Worm (Caenorhabditis elegans) whole organism, young adult: Measurements from ENCODE around the gene C01G6.3.

Experiments used
- C06A6.2 ChIP-seq: fragments of 200-800 bp; sonication (Bioruptor generic); conservative IDR thresholded peaks from 2 replicates; pipeline ENCODE4 v1.3.6; 2022; ENCODE audit warnings: missing genetic modification characterization, missing compliant biosample characterization
- F55B11.4 ChIP-seq: sonication (generic microtip); optimal IDR thresholded peaks from 2 replicates; lab custom pipeline; 2016; ENCODE audit warnings: missing compliant biosample characterization, missing genetic modification characterization, borderline replicate concordance; ENCODE audit not compliant: insufficient read depth
- T26A5.8 ChIP-seq: sonication (generic microtip); optimal IDR thresholded peaks from 2 replicates; lab custom pipeline; 2016; ENCODE audit warnings: missing genetic modification characterization, missing compliant biosample characterization
- ama-1 ChIP-seq, 3 experiments: fragments of 150-350 bp in 1 of 3; sonication (generic microtip) in 2 of 3; optimal IDR thresholded peaks; 2 replicates each; lab custom pipeline; 2014 to 2018; ENCODE audit warnings: missing biosample characterization in 2 of 3, missing genetic modification characterization in 2 of 3, missing genetic modification reagents in 2 of 3
- attf-5 ChIP-seq: fragments of 200-800 bp; sonication (Bioruptor generic); optimal IDR thresholded peaks from 2 replicates; lab custom pipeline; 2018; ENCODE audit warnings: mild to moderate bottlenecking, missing genetic modification characterization, missing compliant biosample characterization
- ceh-79 ChIP-seq: sonication (generic microtip); optimal IDR thresholded peaks from 2 replicates; lab custom pipeline; 2017; ENCODE audit warnings: mild to moderate bottlenecking, missing genetic modification characterization, missing compliant biosample characterization
- dox-1 ChIP-seq: fragments of 200-800 bp; sonication (Bioruptor generic); IDR thresholded peaks from 2 replicates; pipeline ENCODE4 v1.3.6; 2022; ENCODE audit warnings: missing genetic modification reagents, missing genetic modification characterization, missing compliant biosample characterization
- hlh-26 ChIP-seq: fragments of 200-800 bp; sonication (Bioruptor generic); conservative IDR thresholded peaks from 2 replicates; pipeline ENCODE4 v1.3.6; 2022; ENCODE audit warnings: missing genetic modification reagents, missing genetic modification characterization, missing compliant biosample characterization
- lin-35 ChIP-seq, 3 experiments: fragments of 150-350 bp in 2 of 3; sonication (generic microtip) in 1 of 3; optimal IDR thresholded peaks; 2 replicates each; lab custom pipeline; 2014 to 2018; ENCODE audit warnings: missing biosample characterization in 3 of 3, missing genetic modification characterization in 3 of 3, missing genetic modification reagents in 3 of 3
- snpc-4 ChIP-seq, 5 experiments: fragments of 150-350 bp in 1 of 5; sonication (generic microtip) in 4 of 5; optimal IDR thresholded peaks; 2 replicates each; lab custom pipeline; 2014 to 2018; ENCODE audit warnings: missing genetic modification characterization in 5 of 5, missing biosample characterization in 3 of 5, antibody characterized with exemption in 2 of 5, mild to moderate bottlenecking in 2 of 5, missing compliant biosample characterization in 2 of 5, missing genotype in 2 of 5, moderate library complexity in 2 of 5, missing genetic modification reagents in 1 of 5
- ztf-26 ChIP-seq: sonication (generic microtip); optimal IDR thresholded peaks from 2 replicates; lab custom pipeline; 2017; ENCODE audit warnings: missing genetic modification characterization, missing compliant biosample characterization

DNA sequence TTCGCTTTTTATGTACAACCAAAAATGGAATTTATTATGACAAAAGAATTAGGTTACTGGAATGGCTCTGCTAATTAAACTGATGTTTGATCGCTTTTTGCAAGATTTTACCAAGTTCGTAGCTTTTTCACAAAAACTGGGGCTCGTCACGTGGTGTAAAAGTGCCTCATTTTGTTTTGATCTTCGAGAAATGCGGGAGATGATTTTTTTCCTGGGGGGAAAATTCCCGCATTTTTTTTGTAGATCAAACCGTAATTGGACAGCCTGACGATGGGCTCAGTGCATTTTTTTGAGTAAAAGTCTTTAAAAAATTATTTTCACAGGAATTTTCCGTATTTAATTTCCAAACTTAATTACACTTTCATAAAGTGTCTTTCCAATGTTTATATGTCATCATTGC, 19.4 kb downstream of the C01G6.3 start:
- no peak for TF ChIP-seq C06A6.2 (GFP tag; lab: Robert Waterston, UW)
- TF ChIP-seq attf-5 (GFP tag; lab: Kevin White, UChicago): no peak
- TF ChIP-seq snpc-4 (GFP tag; optimal IDR thresholded peaks at IDR 0.05; lab: Kevin White, UChicago): no peak
- no peak for TF ChIP-seq snpc-4 (tag; optimal IDR thresholded peaks at IDR 0.05; lab: Kevin White, UChicago)
- TF ChIP-seq ceh-79 (tag; lab: Kevin White, UChicago): no peak
- TF ChIP-seq ama-1 (optimal IDR thresholded peaks at IDR 0.05; lab: Kevin White, UChicago): no peak
- no peak for TF ChIP-seq ama-1 (GFP tag; optimal IDR thresholded peaks at IDR 0.05; lab: Kevin White, UChicago)
- TF ChIP-seq T26A5.8 (tag; lab: Kevin White, UChicago): no peak
- TF ChIP-seq ztf-26 (tag; lab: Kevin White, UChicago): no peak
- no peak for TF ChIP-seq dox-1 (GFP tag; lab: Robert Waterston, UW)
- no peak for TF ChIP-seq hlh-26 (GFP tag; lab: Robert Waterston, UW)
- TF ChIP-seq F55B11.4 (tag; lab: Kevin White, UChicago): no peak
- TF ChIP-seq lin-35 (GFP tag; optimal IDR thresholded peaks at IDR 0.05; lab: Kevin White, UChicago): no peak
